Fruit fly (Drosophila melanogaster) whole organism, embryonic: ENCODE data around the gene Glg1.

Experiments used
- Asciz ChIP-seq: fragments of 200-800 bp; sonication (Bioruptor generic); optimal IDR thresholded peaks from 2 replicates; lab custom pipeline; 2017; ENCODE audit warnings: missing biosample characterization, mild to moderate bottlenecking, missing genetic modification characterization, missing genetic modification reagents
- CG10147 ChIP-seq: fragments of 200-800 bp; sonication (Bioruptor generic); optimal IDR thresholded peaks from 2 replicates; lab custom pipeline; 2019; ENCODE audit warnings: missing biosample characterization, mild to moderate bottlenecking, missing genetic modification characterization, moderate library complexity
- CG10654 ChIP-seq: fragments of 200-800 bp; sonication (Bioruptor generic); optimal IDR thresholded peaks from 2 replicates; lab custom pipeline; 2016; ENCODE audit warnings: missing biosample characterization, missing genetic modification characterization
- CG11696 ChIP-seq: fragments of 200-800 bp; sonication (Bioruptor generic); IDR thresholded peaks from 2 replicates; pipeline ENCODE4 v1.3.6; 2022; ENCODE audit warnings: missing biosample characterization, missing genetic modification characterization
- CG13894 ChIP-seq: fragments of 200-800 bp; sonication (Bioruptor generic); optimal IDR thresholded peaks from 3 replicates; lab custom pipeline; 2018; ENCODE audit warnings: missing biosample characterization, mild to moderate bottlenecking, missing genetic modification characterization, moderate library complexity
- CG14710 ChIP-seq: fragments of 200-800 bp; sonication (Bioruptor generic); optimal IDR thresholded peaks from 3 replicates; lab custom pipeline; 2019; ENCODE audit warnings: missing biosample characterization, mild to moderate bottlenecking, missing genetic modification characterization, moderate library complexity
- CG15011 ChIP-seq: fragments of 200-800 bp; sonication (Bioruptor generic); optimal IDR thresholded peaks from 3 replicates; lab custom pipeline; 2018; ENCODE audit warnings: missing biosample characterization, mild to moderate bottlenecking, missing genetic modification characterization
- CG1603 ChIP-seq: fragments of 200-800 bp; sonication (Bioruptor generic); optimal IDR thresholded peaks from 2 replicates; lab custom pipeline; 2019; ENCODE audit warnings: missing biosample characterization, mild to moderate bottlenecking, missing genetic modification characterization, moderate library complexity
- CG1832 ChIP-seq: fragments of 200-800 bp; sonication (Bioruptor generic); optimal IDR thresholded peaks from 2 replicates; lab custom pipeline; 2017; ENCODE audit warnings: missing biosample characterization, mild to moderate bottlenecking, missing genetic modification characterization, inconsistent platforms
- CG18476 ChIP-seq: fragments of 200-800 bp; sonication (Bioruptor generic); optimal IDR thresholded peaks from 2 replicates; lab custom pipeline; 2016; ENCODE audit warnings: missing biosample characterization, mild to moderate bottlenecking, missing genetic modification characterization
- CG31365 ChIP-seq: fragments of 200-800 bp; sonication (Bioruptor generic); optimal IDR thresholded peaks from 2 replicates; lab custom pipeline; 2018; ENCODE audit warnings: missing biosample characterization, mild to moderate bottlenecking, missing genetic modification characterization
- CG31441 ChIP-seq: fragments of 200-800 bp; sonication (Bioruptor generic); IDR thresholded peaks from 2 replicates; pipeline ENCODE4 v1.3.6; 2022; ENCODE audit warnings: missing biosample characterization, missing genetic modification characterization
- CG33557 ChIP-seq: fragments of 200-800 bp; sonication (Bioruptor generic); optimal IDR thresholded peaks from 2 replicates; lab custom pipeline; 2019; ENCODE audit warnings: missing biosample characterization, mild to moderate bottlenecking, missing genetic modification characterization, moderate library complexity
- CG3407 ChIP-seq: fragments of 200-800 bp; sonication (Bioruptor generic); optimal IDR thresholded peaks from 2 replicates; lab custom pipeline; 2018; ENCODE audit warnings: missing biosample characterization, mild to moderate bottlenecking, missing genetic modification characterization
- CG4282 ChIP-seq: fragments of 200-800 bp; sonication (Bioruptor generic); optimal IDR thresholded peaks from 2 replicates; lab custom pipeline; 2016; ENCODE audit warnings: missing biosample characterization, missing genetic modification characterization
- CG4854 ChIP-seq: fragments of 200-800 bp; sonication (Bioruptor generic); optimal IDR thresholded peaks from 2 replicates; lab custom pipeline; 2016; ENCODE audit warnings: missing biosample characterization, missing genetic modification characterization, inconsistent platforms
- CG5953 ChIP-seq: fragments of 200-800 bp; sonication (Bioruptor generic); IDR thresholded peaks from 2 replicates; pipeline ENCODE4 v1.3.6; 2022; ENCODE audit warnings: missing biosample characterization, missing genetic modification characterization
- CG6791 ChIP-seq: fragments of 200-800 bp; sonication (Bioruptor generic); IDR thresholded peaks from 3 replicates; pipeline ENCODE4 v1.3.6; 2022; ENCODE audit warnings: missing biosample characterization, missing genetic modification characterization; ENCODE audit not compliant: partially characterized antibody
- CG9609 ChIP-seq: fragments of 200-800 bp; sonication (Bioruptor generic); optimal IDR thresholded peaks from 3 replicates; lab custom pipeline; 2016; ENCODE audit warnings: missing biosample characterization, missing genetic modification characterization
- CG9876 ChIP-seq: fragments of 200-800 bp; sonication (Bioruptor generic); optimal IDR thresholded peaks from 2 replicates; lab custom pipeline; 2016; ENCODE audit warnings: missing biosample characterization, missing genetic modification characterization
- Dfd ChIP-seq, 2 experiments: fragments of >200 bp; optimal IDR thresholded peaks; 2 replicates each; lab custom pipeline; 2017; ENCODE audit warnings: missing biosample characterization in 2 of 2, missing genetic modification characterization in 2 of 2
- Fer3 ChIP-seq: fragments of 200-800 bp; sonication (Bioruptor generic); optimal IDR thresholded peaks from 2 replicates; lab custom pipeline; 2018; ENCODE audit warnings: missing biosample characterization, mild to moderate bottlenecking, missing genetic modification characterization, moderate library complexity
- Lim3 ChIP-seq: fragments of 200-800 bp; sonication (Bioruptor generic); IDR thresholded peaks from 2 replicates; pipeline ENCODE4 v1.3.6; 2022; ENCODE audit warnings: missing biosample characterization, missing genetic modification characterization
- Neu2 ChIP-seq: fragments of 200-800 bp; sonication (Bioruptor generic); optimal IDR thresholded peaks from 3 replicates; lab custom pipeline; 2016; ENCODE audit warnings: missing biosample characterization, missing genetic modification characterization, borderline replicate concordance
- Nf-YC ChIP-seq: fragments of 200-800 bp; optimal IDR thresholded peaks from 3 replicates; lab custom pipeline; 2019; ENCODE audit warnings: missing biosample characterization, mild to moderate bottlenecking, missing genetic modification characterization, moderate library complexity
- Optix ChIP-seq: fragments of 200-800 bp; sonication (Bioruptor generic); IDR thresholded peaks from 3 replicates; pipeline ENCODE4 v1.3.6; 2022; ENCODE audit warnings: missing biosample characterization, missing genetic modification characterization
- Usf ChIP-seq: fragments of 200-800 bp; sonication (Bioruptor generic); optimal IDR thresholded peaks from 2 replicates; lab custom pipeline; 2017; ENCODE audit warnings: missing genotype, missing biosample characterization, missing genetic modification characterization
- aop ChIP-seq: fragments of 200-800 bp; sonication (Bioruptor generic); IDR thresholded peaks from 2 replicates; pipeline ENCODE4 v1.3.6; 2022; ENCODE audit warnings: missing biosample characterization, missing genetic modification characterization
- ara ChIP-seq: fragments of 200-800 bp; sonication (Bioruptor generic); IDR thresholded peaks from 2 replicates; pipeline ENCODE4 v1.3.6; 2022; ENCODE audit warnings: missing biosample characterization, missing genetic modification characterization
- bcd ChIP-seq: fragments of 200-800 bp; sonication (Bioruptor generic); optimal IDR thresholded peaks from 2 replicates; lab custom pipeline; 2017; ENCODE audit warnings: missing biosample characterization, mild to moderate bottlenecking, missing genetic modification characterization
- chinmo ChIP-seq: fragments of 200-800 bp; sonication (Bioruptor generic); IDR thresholded peaks from 4 replicates; pipeline ENCODE4 v1.3.6; 2022; ENCODE audit warnings: missing biosample characterization, missing genetic modification characterization; ENCODE audit not compliant: partially characterized antibody
- cwo ChIP-seq: fragments of 200-800 bp; sonication (Bioruptor generic); optimal IDR thresholded peaks from 3 replicates; lab custom pipeline; 2017; ENCODE audit warnings: missing biosample characterization, missing genetic modification characterization, mild to moderate bottlenecking, moderate library complexity, missing genetic modification reagents
- en ChIP-seq: fragments of 200-800 bp; sonication (Bioruptor generic); optimal IDR thresholded peaks from 2 replicates; lab custom pipeline; 2016; ENCODE audit warnings: missing biosample characterization, missing genetic modification characterization
- ewg ChIP-seq: fragments of 200-800 bp; sonication (Bioruptor generic); optimal IDR thresholded peaks from 3 replicates; lab custom pipeline; 2017; ENCODE audit warnings: mild to moderate bottlenecking, missing biosample characterization, missing genetic modification reagents, missing genetic modification characterization
- exex ChIP-seq: fragments of 200-800 bp; sonication (Bioruptor generic); optimal IDR thresholded peaks from 4 replicates; lab custom pipeline; 2018; ENCODE audit warnings: missing biosample characterization, mild to moderate bottlenecking, missing genetic modification characterization, moderate library complexity
- gcm2 ChIP-seq: fragments of 200-800 bp; sonication (Bioruptor generic); optimal IDR thresholded peaks from 2 replicates; lab custom pipeline; 2016; ENCODE audit warnings: missing biosample characterization, missing genetic modification characterization
- grn ChIP-seq: fragments of 200-800 bp; sonication (Bioruptor generic); optimal IDR thresholded peaks from 3 replicates; lab custom pipeline; 2017; ENCODE audit warnings: missing biosample characterization, missing genetic modification characterization
- ind ChIP-seq: fragments of 200-800 bp; sonication (Bioruptor generic); optimal IDR thresholded peaks from 3 replicates; lab custom pipeline; 2016; ENCODE audit warnings: missing biosample characterization, missing genetic modification characterization
- ken ChIP-seq: fragments of 200-800 bp; sonication (Bioruptor generic); IDR thresholded peaks from 3 replicates; pipeline ENCODE4 v1.3.6; 2022; ENCODE audit warnings: missing biosample characterization, missing genetic modification characterization
- kni ChIP-seq: fragments of 200-800 bp; sonication (Bioruptor generic); optimal IDR thresholded peaks from 3 replicates; lab custom pipeline; 2017; ENCODE audit warnings: mild to moderate bottlenecking, missing biosample characterization, missing genetic modification reagents, missing genetic modification characterization
- maf-S ChIP-seq: fragments of 200-800 bp; sonication (Bioruptor generic); optimal IDR thresholded peaks from 2 replicates; lab custom pipeline; 2016; ENCODE audit warnings: missing biosample characterization, missing genetic modification characterization
- mam ChIP-seq: fragments of 200-800 bp; sonication (Bioruptor generic); optimal IDR thresholded peaks from 3 replicates; lab custom pipeline; 2016; ENCODE audit warnings: missing biosample characterization, missing genetic modification characterization
- mirr ChIP-seq: fragments of 200-800 bp; sonication (Bioruptor generic); optimal IDR thresholded peaks from 3 replicates; lab custom pipeline; 2018; ENCODE audit warnings: missing biosample characterization, mild to moderate bottlenecking, missing genetic modification characterization
- nau ChIP-seq: fragments of 200-800 bp; sonication (Bioruptor generic); optimal IDR thresholded peaks from 3 replicates; lab custom pipeline; 2017; ENCODE audit warnings: missing biosample characterization, mild to moderate bottlenecking, missing genetic modification characterization, missing genetic modification reagents
- sqz ChIP-seq: fragments of 200-800 bp; sonication (Bioruptor generic); optimal IDR thresholded peaks from 3 replicates; lab custom pipeline; 2018; ENCODE audit warnings: missing biosample characterization, mild to moderate bottlenecking, missing genetic modification characterization
- wdn ChIP-seq: fragments of 200-800 bp; sonication (Bioruptor generic); IDR thresholded peaks from 2 replicates; pipeline ENCODE4 v1.3.6; 2022; ENCODE audit warnings: missing biosample characterization, missing genetic modification characterization
- zf30C ChIP-seq: fragments of 200-800 bp; sonication (Bioruptor generic); optimal IDR thresholded peaks from 3 replicates; lab custom pipeline; 2018; ENCODE audit warnings: missing biosample characterization, mild to moderate bottlenecking, missing genetic modification characterization

The Glg1 gene

DNA sequence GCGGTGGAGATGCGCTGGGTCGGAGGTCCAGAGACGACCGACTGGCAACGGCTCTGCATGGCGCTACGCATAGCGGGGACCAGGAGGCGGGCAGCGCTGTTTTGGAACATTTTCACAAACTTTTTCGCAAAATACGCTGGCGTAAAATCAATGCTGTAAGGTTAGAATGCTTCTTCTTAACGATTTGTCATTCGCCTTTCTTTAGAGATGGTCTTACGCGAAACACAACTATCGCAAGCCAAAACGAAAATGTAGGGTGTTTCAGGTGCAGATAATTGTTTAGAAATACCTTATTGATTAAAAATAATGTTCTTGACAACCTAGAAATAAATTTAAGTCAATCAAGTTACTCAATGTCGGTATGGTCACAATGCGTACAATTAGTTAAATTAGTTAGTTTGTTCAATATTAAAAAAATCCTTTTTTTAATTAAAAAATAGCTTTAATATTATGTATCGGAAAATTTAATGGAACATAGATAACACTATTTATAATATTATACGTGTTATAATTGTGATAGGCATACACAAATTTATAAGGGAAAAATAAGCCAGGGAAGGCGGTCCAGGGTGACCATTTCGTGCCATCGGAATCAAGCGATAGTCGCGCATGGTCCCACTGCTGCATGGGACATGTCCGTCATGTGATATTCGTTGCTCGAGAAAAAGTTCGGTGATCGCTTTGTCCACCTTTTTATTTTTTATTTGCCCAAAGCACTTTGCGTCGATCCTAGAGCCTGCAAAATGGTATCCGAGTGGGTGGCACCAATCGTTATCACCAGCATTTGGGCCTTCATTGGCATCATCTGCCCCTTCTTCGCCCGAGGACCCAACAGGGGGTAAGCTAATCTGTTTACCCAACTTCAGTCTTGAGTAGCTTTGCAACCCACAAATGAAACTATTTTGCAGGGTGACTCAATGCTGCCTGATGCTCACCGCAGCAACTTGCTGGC is 32.2 kb upstream of the Glg1 start, which contains the start of the genes COX8 and VhaM9.7-b (continued):
- TF ChIP-seq Dfd (GFP tag; optimal IDR thresholded peaks at IDR 0.05; lab: Kevin White, UChicago): no peak
- TF ChIP-seq en: no peak
- no peak for TF ChIP-seq exex (tag; lab: Kevin White, UChicago)
- TF ChIP-seq CG33557 (GFP tag; lab: Kevin White, UChicago): peak; percentile 32
- TF ChIP-seq gcm2 (GFP tag; lab: Kevin White, UChicago): no peak
- TF ChIP-seq CG3407 (GFP tag; lab: Kevin White, UChicago): no peak
- TF ChIP-seq grn (GFP tag; lab: Kevin White, UChicago): no peak
- TF ChIP-seq wdn (GFP tag; lab: Robert Waterston, UW): 0 out of 2 replicates have a peak, but pooled peaks have one; percentile 47
- TF ChIP-seq CG31365 (tag; lab: Kevin White, UChicago): no peak
- no peak for TF ChIP-seq CG15011 (GFP tag; lab: Kevin White, UChicago)
- peak; percentile 11; the same call in 1 of the 2 replicates for TF ChIP-seq aop (GFP tag; lab: Robert Waterston, UW)
- no peak for TF ChIP-seq CG4854
- TF ChIP-seq Neu2 (GFP tag; lab: Kevin White, UChicago): no peak
- TF ChIP-seq maf-S (GFP tag; lab: Kevin White, UChicago): peak; percentile 38
- peak; percentile 63 for TF ChIP-seq Nf-YC
- TF ChIP-seq ara (GFP tag; lab: Robert Waterston, UW): peak; percentile 54; the same call in 1 of the 2 replicates
- peak; percentile 48 for TF ChIP-seq CG10654 (GFP tag; lab: Kevin White, UChicago)
- no peak for TF ChIP-seq sqz (GFP tag; lab: Kevin White, UChicago)
- TF ChIP-seq chinmo: 0 out of 4 replicates have a peak, but pooled peaks have one; percentile 63
- TF ChIP-seq CG14710 (tag; lab: Kevin White, UChicago): peak; percentile 82
- TF ChIP-seq CG1603 (tag; lab: Kevin White, UChicago): peak; percentile 59
- TF ChIP-seq CG11696 (GFP tag; lab: Robert Waterston, UW): no peak
- TF ChIP-seq CG18476 (GFP tag; lab: Kevin White, UChicago): peak; percentile 14
- TF ChIP-seq bcd (GFP tag; lab: Kevin White, UChicago): no peak
- TF ChIP-seq Usf (GFP tag; lab: Kevin White, UChicago): peak; percentile 89
- TF ChIP-seq mam (GFP tag; lab: Kevin White, UChicago): peak; percentile 83
- no peak for TF ChIP-seq CG13894 (tag; lab: Kevin White, UChicago)
- no peak for TF ChIP-seq cwo (GFP tag; lab: Kevin White, UChicago)
- TF ChIP-seq CG9876 (GFP tag; lab: Kevin White, UChicago): peak; percentile 53
- TF ChIP-seq Optix (GFP tag; lab: Robert Waterston, UW): no peak
- no peak for TF ChIP-seq kni (GFP tag; lab: Kevin White, UChicago)
- TF ChIP-seq Lim3 (GFP tag; lab: Robert Waterston, UW): no peak
- peak; percentile 69 for TF ChIP-seq CG6791 (GFP tag; lab: Robert Waterston, UW)
- peak; percentile 25 for TF ChIP-seq CG9609 (GFP tag; lab: Kevin White, UChicago)
- no peak for TF ChIP-seq ewg (GFP tag; lab: Kevin White, UChicago)
- TF ChIP-seq zf30C (GFP tag; lab: Kevin White, UChicago): no peak
- peak; percentile 74 for TF ChIP-seq ind (GFP tag; lab: Kevin White, UChicago)
- TF ChIP-seq mirr: no peak
- peak; percentile 15 for TF ChIP-seq CG4282 (GFP tag; lab: Kevin White, UChicago)
- no peak for TF ChIP-seq CG31441 (GFP tag; lab: Robert Waterston, UW)
- no peak for TF ChIP-seq nau (GFP tag; lab: Kevin White, UChicago)
- TF ChIP-seq ken (GFP tag; lab: Robert Waterston, UW): no peak; the same call in 2 of the 3 replicates
- TF ChIP-seq Fer3: no peak
- TF ChIP-seq Asciz (GFP tag; lab: Kevin White, UChicago): no peak
- no peak for TF ChIP-seq CG10147 (GFP tag; lab: Kevin White, UChicago)
- no peak for TF ChIP-seq CG1832
- no peak for TF ChIP-seq CG5953 (GFP tag; lab: Robert Waterston, UW)
